Worm (Caenorhabditis elegans) whole organism, L1 larva: ENCODE results near the gene T26C5.2.

Experiments
- aly-2 ChIP-seq: fragments of 150-350 bp; optimal IDR thresholded peaks from 2 replicates; lab custom pipeline; 2014; ENCODE audit warnings: missing biosample characterization, missing genetic modification characterization
- fos-1 ChIP-seq: fragments of 150-350 bp; optimal IDR thresholded peaks from 2 replicates; lab custom pipeline; 2014; ENCODE audit warnings: missing biosample characterization, missing genetic modification characterization
- lin-14 ChIP-seq: fragments of 200-800 bp; sonication (Bioruptor generic); optimal IDR thresholded peaks from 2 replicates; lab custom pipeline; 2018; ENCODE audit warnings: mild to moderate bottlenecking, missing genetic modification characterization, moderate library complexity, missing compliant biosample characterization
- lsy-2 ChIP-seq, 2 experiments: fragments of 150-350 bp; optimal IDR thresholded peaks; 2 replicates each; lab custom pipeline; 2014; ENCODE audit warnings: missing biosample characterization in 2 of 2, missing genetic modification characterization in 2 of 2
- nhr-76 ChIP-seq: sonication (generic microtip); optimal IDR thresholded peaks from 2 replicates; lab custom pipeline; 2017; ENCODE audit warnings: missing biosample characterization, missing genetic modification characterization

ce11 chrII:9280048-9280772, 47.2 kb downstream of the T26C5.2 start, which contains the start of gene gldi-3:
- TF ChIP-seq lin-14 (GFP tag; lab: Kevin White, UChicago) (no peak), lsy-2 (tag; optimal IDR thresholded peaks at IDR 0.05; lab: Kevin White, UChicago) (no peak), fos-1 (tag; lab: Kevin White, UChicago) (no peak), aly-2 (tag; lab: Kevin White, UChicago) (no peak), nhr-76 (tag; lab: Kevin White, UChicago) (no peak)
